Fruit fly (Drosophila melanogaster) whole organism, prepupa: ENCODE data around the gene CG46311.

Experiments
- Blimp-1 ChIP-seq: fragments of 200-800 bp; sonication (Bioruptor generic); optimal IDR thresholded peaks from 3 replicates; lab custom pipeline; 2017; ENCODE audit warnings: missing biosample characterization, missing genetic modification characterization, mild to moderate bottlenecking, moderate library complexity, missing genetic modification reagents
- CG10631 ChIP-seq: fragments of 200-800 bp; sonication (Bioruptor generic); optimal IDR thresholded peaks from 2 replicates; lab custom pipeline; 2016; ENCODE audit warnings: missing biosample characterization, missing genetic modification characterization
- CG10669 ChIP-seq: fragments of 200-800 bp; sonication (Bioruptor generic); optimal IDR thresholded peaks from 3 replicates; lab custom pipeline; 2018; ENCODE audit warnings: missing biosample characterization, mild to moderate bottlenecking, missing genetic modification characterization, moderate library complexity
- CG11294 ChIP-seq: fragments of 200-800 bp; sonication (Bioruptor generic); IDR thresholded peaks from 2 replicates; pipeline ENCODE4 v1.3.6; 2022; ENCODE audit warnings: missing biosample characterization, missing genetic modification characterization
- CG11902 ChIP-seq: fragments of 200-800 bp; sonication (Bioruptor generic); optimal IDR thresholded peaks from 3 replicates; lab custom pipeline; 2016; ENCODE audit warnings: missing biosample characterization, missing genetic modification characterization
- CG15336 ChIP-seq: fragments of 200-800 bp; sonication (Bioruptor generic); IDR thresholded peaks from 2 replicates; pipeline ENCODE4 v1.3.6; 2022; ENCODE audit warnings: missing biosample characterization, missing genetic modification characterization
- CG1621 ChIP-seq: fragments of 200-800 bp; sonication (Bioruptor generic); optimal IDR thresholded peaks from 3 replicates; lab custom pipeline; 2018; ENCODE audit warnings: missing biosample characterization, mild to moderate bottlenecking, missing genetic modification characterization
- CG16779 ChIP-seq: fragments of 200-800 bp; sonication (Bioruptor generic); optimal IDR thresholded peaks from 3 replicates; lab custom pipeline; 2017; ENCODE audit warnings: missing biosample characterization, mild to moderate bottlenecking, missing genetic modification characterization
- CG3032 ChIP-seq: fragments of 200-800 bp; optimal IDR thresholded peaks from 2 replicates; lab custom pipeline; 2019; ENCODE audit warnings: missing biosample characterization, mild to moderate bottlenecking, missing genetic modification characterization, moderate library complexity
- CG31627 ChIP-seq: fragments of 200-800 bp; sonication (Bioruptor generic); optimal IDR thresholded peaks from 3 replicates; lab custom pipeline; 2016; ENCODE audit warnings: missing biosample characterization, missing genetic modification characterization
- CG32006 ChIP-seq: fragments of 200-800 bp; sonication (Bioruptor generic); optimal IDR thresholded peaks from 3 replicates; lab custom pipeline; 2017; ENCODE audit warnings: missing biosample characterization, mild to moderate bottlenecking, missing genetic modification characterization
- CG34406 ChIP-seq: fragments of 200-800 bp; sonication (Bioruptor generic); optimal IDR thresholded peaks from 3 replicates; lab custom pipeline; 2016; ENCODE audit warnings: missing biosample characterization, missing genetic modification characterization
- CG3919 ChIP-seq: fragments of 200-800 bp; sonication (Bioruptor generic); optimal IDR thresholded peaks from 3 replicates; lab custom pipeline; 2016; ENCODE audit warnings: missing biosample characterization, missing genetic modification characterization
- CG4318 ChIP-seq: fragments of 200-800 bp; sonication (Bioruptor generic); optimal IDR thresholded peaks from 3 replicates; lab custom pipeline; 2017; ENCODE audit warnings: missing biosample characterization, mild to moderate bottlenecking, missing genetic modification characterization
- CG6163 ChIP-seq: fragments of 200-800 bp; sonication (Bioruptor generic); IDR thresholded peaks from 3 replicates; pipeline ENCODE4 v1.3.6; 2022; ENCODE audit warnings: missing biosample characterization, missing genetic modification characterization
- CG6276 ChIP-seq: fragments of 200-800 bp; sonication (Bioruptor generic); optimal IDR thresholded peaks from 2 replicates; lab custom pipeline; 2017; ENCODE audit warnings: missing biosample characterization, mild to moderate bottlenecking, missing genetic modification characterization
- CG6808 ChIP-seq: fragments of 200-800 bp; sonication (Bioruptor generic); optimal IDR thresholded peaks from 3 replicates; lab custom pipeline; 2017; ENCODE audit warnings: missing biosample characterization, missing genetic modification characterization, mild to moderate bottlenecking, moderate library complexity, missing genetic modification reagents
- CG7368 ChIP-seq: fragments of 200-800 bp; sonication (Bioruptor generic); optimal IDR thresholded peaks from 3 replicates; lab custom pipeline; 2016; ENCODE audit warnings: missing biosample characterization, missing genetic modification characterization
- CG8319 ChIP-seq: fragments of 200-800 bp; sonication (Bioruptor generic); optimal IDR thresholded peaks from 3 replicates; lab custom pipeline; 2016; ENCODE audit warnings: missing biosample characterization, missing genetic modification characterization
- CG8632 ChIP-seq: fragments of 200-800 bp; sonication (Bioruptor generic); optimal IDR thresholded peaks from 3 replicates; lab custom pipeline; 2016; ENCODE audit warnings: missing biosample characterization, missing genetic modification characterization
- Eip75B ChIP-seq: fragments of 200-800 bp; sonication (Bioruptor generic); optimal IDR thresholded peaks from 3 replicates; lab custom pipeline; 2016; ENCODE audit warnings: missing biosample characterization, missing genetic modification characterization
- Eip78C ChIP-seq: fragments of 200-800 bp; sonication (Bioruptor generic); peaks from one replicate; lab custom pipeline; 2016; ENCODE audit warnings: missing biosample characterization, missing genetic modification characterization
- Eip93F ChIP-seq: fragments of 200-800 bp; sonication (Bioruptor generic); optimal IDR thresholded peaks from 2 replicates; lab custom pipeline; 2016; ENCODE audit warnings: missing biosample characterization, mild to moderate bottlenecking, missing genetic modification characterization
- Ets21C ChIP-seq: fragments of 200-800 bp; sonication (Bioruptor generic); optimal IDR thresholded peaks from 3 replicates; lab custom pipeline; 2016; ENCODE audit warnings: missing biosample characterization, missing genetic modification characterization
- Gug ChIP-seq: fragments of 200-800 bp; sonication (Bioruptor generic); IDR thresholded peaks from 2 replicates; pipeline ENCODE4 v1.3.6; 2022; ENCODE audit warnings: missing biosample characterization, missing genetic modification characterization
- Hr38 ChIP-seq: sonication (Bioruptor generic); optimal IDR thresholded peaks from 2 replicates; lab custom pipeline; 2016; ENCODE audit warnings: missing biosample characterization, missing genetic modification characterization
- Hr39 ChIP-seq: fragments of 200-800 bp; sonication (Bioruptor generic); optimal IDR thresholded peaks from 2 replicates; lab custom pipeline; 2016; ENCODE audit warnings: missing biosample characterization, missing genetic modification characterization
- Hr4 ChIP-seq: fragments of 200-800 bp; sonication (Bioruptor generic); optimal IDR thresholded peaks from 3 replicates; lab custom pipeline; 2016; ENCODE audit warnings: missing biosample characterization, missing genetic modification characterization
- Lpt ChIP-seq: fragments of 200-800 bp; sonication (Bioruptor generic); optimal IDR thresholded peaks from 3 replicates; lab custom pipeline; 2016; ENCODE audit warnings: missing biosample characterization, missing genetic modification characterization
- Met ChIP-seq: fragments of 200-800 bp; sonication (Bioruptor generic); optimal IDR thresholded peaks from 3 replicates; lab custom pipeline; 2016; ENCODE audit warnings: missing biosample characterization, missing genetic modification characterization
- OdsH ChIP-seq: fragments of 200-800 bp; sonication (Bioruptor generic); optimal IDR thresholded peaks from 3 replicates; lab custom pipeline; 2016; ENCODE audit warnings: missing biosample characterization, missing genetic modification characterization
- Sox14 ChIP-seq: fragments of 200-800 bp; sonication (Bioruptor generic); optimal IDR thresholded peaks from 3 replicates; lab custom pipeline; 2016; ENCODE audit warnings: missing biosample characterization, missing genetic modification characterization
- Sox15 ChIP-seq: fragments of 200-800 bp; sonication (Bioruptor generic); optimal IDR thresholded peaks from 3 replicates; lab custom pipeline; 2016; ENCODE audit warnings: missing biosample characterization, missing genetic modification characterization
- achi ChIP-seq: fragments of 200-800 bp; sonication (Bioruptor generic); optimal IDR thresholded peaks from 3 replicates; lab custom pipeline; 2016; ENCODE audit warnings: missing biosample characterization, missing genetic modification characterization
- acj6 ChIP-seq: fragments of 200-800 bp; sonication (Bioruptor generic); optimal IDR thresholded peaks from 3 replicates; lab custom pipeline; 2016; ENCODE audit warnings: missing biosample characterization, missing genetic modification characterization
- cyc ChIP-seq: fragments of 200-800 bp; sonication (Bioruptor generic); optimal IDR thresholded peaks from 3 replicates; lab custom pipeline; 2016; ENCODE audit warnings: missing biosample characterization, missing genetic modification characterization
- dac ChIP-seq: fragments of 200-800 bp; sonication (Bioruptor generic); optimal IDR thresholded peaks from 2 replicates; lab custom pipeline; 2017; ENCODE audit warnings: missing biosample characterization, mild to moderate bottlenecking, missing genetic modification characterization
- dsx ChIP-seq: fragments of 200-800 bp; optimal IDR thresholded peaks from 3 replicates; lab custom pipeline; 2019; ENCODE audit warnings: missing biosample characterization, mild to moderate bottlenecking, missing genetic modification characterization, moderate library complexity; ENCODE audit not compliant: poor library complexity, severe bottlenecking
- eg ChIP-seq: fragments of 200-800 bp; sonication (Bioruptor generic); IDR thresholded peaks from 3 replicates; pipeline ENCODE4 v1.3.6; 2022; ENCODE audit warnings: missing biosample characterization, missing genetic modification characterization
- esn ChIP-seq: fragments of 200-800 bp; sonication (Bioruptor generic); optimal IDR thresholded peaks from 2 replicates; lab custom pipeline; 2016; ENCODE audit warnings: missing biosample characterization, mild to moderate bottlenecking, missing genetic modification characterization, moderate library complexity
- fd59A ChIP-seq: fragments of 200-800 bp; sonication (Bioruptor generic); optimal IDR thresholded peaks from 2 replicates; lab custom pipeline; 2017; ENCODE audit warnings: missing biosample characterization, mild to moderate bottlenecking, missing genetic modification characterization, missing genetic modification reagents
- lz ChIP-seq: fragments of 200-800 bp; sonication (Bioruptor generic); optimal IDR thresholded peaks from 3 replicates; lab custom pipeline; 2016; ENCODE audit warnings: missing biosample characterization, missing genetic modification characterization
- net ChIP-seq: fragments of 200-800 bp; sonication (Bioruptor generic); optimal IDR thresholded peaks from 3 replicates; lab custom pipeline; 2016; ENCODE audit warnings: missing biosample characterization, missing genetic modification characterization
- pdm3 ChIP-seq: fragments of 200-800 bp; sonication (Bioruptor generic); optimal IDR thresholded peaks from 3 replicates; lab custom pipeline; 2016; ENCODE audit warnings: missing biosample characterization, missing genetic modification characterization
- salr ChIP-seq, 2 experiments: fragments of 200-800 bp; sonication (Bioruptor generic); optimal IDR thresholded peaks; 3 replicates each; lab custom pipeline; 2016 to 2018; ENCODE audit warnings: missing biosample characterization in 2 of 2, missing genetic modification characterization in 2 of 2, mild to moderate bottlenecking in 1 of 2
- ss ChIP-seq, 2 experiments: fragments of 200-800 bp; sonication (Bioruptor generic); optimal IDR thresholded peaks; 2 replicates in 1 of 2; 3 replicates in 1 of 2; lab custom pipeline; 2017 to 2018; ENCODE audit warnings: mild to moderate bottlenecking in 2 of 2, missing biosample characterization in 2 of 2, missing genetic modification characterization in 2 of 2, moderate library complexity in 1 of 2
- svp ChIP-seq: fragments of 200-800 bp; sonication (Bioruptor generic); peaks from one replicate; lab custom pipeline; 2016; ENCODE audit warnings: missing biosample characterization, missing genetic modification characterization

CG46311 gene

dm6 chrX:13616417-13617050 is 52.9 kb downstream of the CG46311 start, which contains the start of the genes tth and Tango2 (continued):
- peak; percentile 85 for TF ChIP-seq achi
- peak; percentile 41 for TF ChIP-seq CG7368 (GFP tag; lab: Kevin White, UChicago)
- peak; percentile 85 for TF ChIP-seq Eip93F (GFP tag; lab: Kevin White, UChicago)
- TF ChIP-seq CG31627 (GFP tag; lab: Kevin White, UChicago) = peak; percentile 91
- TF ChIP-seq salr (GFP tag; optimal IDR thresholded peaks at IDR 0.05; lab: Kevin White, UChicago) = peak in 1 of 2 experiments; percentile 60
- TF ChIP-seq CG4318 = no peak
- TF ChIP-seq Eip75B = peak; percentile 84
- peak; percentile 86 for TF ChIP-seq Met (GFP tag; lab: Kevin White, UChicago)
- TF ChIP-seq Hr39 = peak; percentile 88

- TF ChIP-seq Gug (GFP tag; lab: Robert Waterston, UW) (no peak), Hr4 (GFP tag; lab: Kevin White, UChicago) (no peak), salr (GFP tag; optimal IDR thresholded peaks at IDR 0.05; lab: Kevin White, UChicago) (no peak), Sox15 (no peak), CG1621 (tag; lab: Kevin White, UChicago) (peak; percentile 13), CG15336 (GFP tag; lab: Robert Waterston, UW) (no peak), Eip78C (GFP tag; lab: Kevin White, UChicago) (peak; percentile 73), Hr39 (no peak), CG11294 (no peak), OdsH (GFP tag; lab: Kevin White, UChicago) (no peak), CG8632 (no peak), Hr38 (GFP tag; lab: Kevin White, UChicago) (no peak), CG4318 (no peak), esn (peak; percentile 39), CG6163 (0 out of 3 replicates have a peak, but pooled peaks have one; percentile 21), CG31627 (GFP tag; lab: Kevin White, UChicago) (no peak), CG32006 (GFP tag; lab: Kevin White, UChicago) (no peak), fd59A (GFP tag; lab: Kevin White, UChicago) (no peak), dsx (GFP tag; lab: Kevin White, UChicago) (no peak), CG16779 (tag; lab: Kevin White, UChicago) (no peak), CG10669 (GFP tag; lab: Kevin White, UChicago) (no peak), CG10631 (no peak), CG3919 (GFP tag; lab: Kevin White, UChicago) (peak; percentile 10), Sox14 (GFP tag; lab: Kevin White, UChicago) (peak; percentile 59), Lpt (peak; percentile 43), CG6808 (GFP tag; lab: Kevin White, UChicago) (peak; percentile 23), Met (GFP tag; lab: Kevin White, UChicago) (no peak), achi (no peak), ss (GFP tag; optimal IDR thresholded peaks at IDR 0.05; lab: Kevin White, UChicago) (peak; percentile 49 to 59), cyc (GFP tag; lab: Kevin White, UChicago) (no peak), Blimp-1 (GFP tag; lab: Kevin White, UChicago) (no peak), CG3032 (tag; lab: Kevin White, UChicago) (no peak), acj6 (GFP tag; lab: Kevin White, UChicago) (no peak), Ets21C (GFP tag; lab: Kevin White, UChicago) (no peak), CG34406 (no peak), CG8319 (GFP tag; lab: Kevin White, UChicago) (no peak), CG11902 (no peak), Eip93F (GFP tag; lab: Kevin White, UChicago) (peak; percentile 30), dac (GFP tag; lab: Kevin White, UChicago) (no peak), pdm3 (GFP tag; lab: Kevin White, UChicago) (no peak), net (GFP tag; lab: Kevin White, UChicago) (no peak), eg (GFP tag; lab: Robert Waterston, UW) (no peak), CG6276 (GFP tag; lab: Kevin White, UChicago) (peak; percentile 29), lz (GFP tag; lab: Kevin White, UChicago) (no peak), svp (GFP tag; lab: Kevin White, UChicago) (no peak)
These were observed 60.9 kb downstream of the CG46311 start, which contains the start of the genes CG2691 and NFAT for dm6 chrX:13624334-13625079. TSS of gene CG2691 (minus strand) at chrX:13624408. TSS of gene NFAT (plus strand) at chrX:13624745.
